Worm (Caenorhabditis elegans): Measurements from ENCODE around the gene Y50E8A.2.
A peak's percentile ranks its signal among the peaks of the same experiment; 100 is the strongest.

The Y50E8A.2 gene

DNA sequence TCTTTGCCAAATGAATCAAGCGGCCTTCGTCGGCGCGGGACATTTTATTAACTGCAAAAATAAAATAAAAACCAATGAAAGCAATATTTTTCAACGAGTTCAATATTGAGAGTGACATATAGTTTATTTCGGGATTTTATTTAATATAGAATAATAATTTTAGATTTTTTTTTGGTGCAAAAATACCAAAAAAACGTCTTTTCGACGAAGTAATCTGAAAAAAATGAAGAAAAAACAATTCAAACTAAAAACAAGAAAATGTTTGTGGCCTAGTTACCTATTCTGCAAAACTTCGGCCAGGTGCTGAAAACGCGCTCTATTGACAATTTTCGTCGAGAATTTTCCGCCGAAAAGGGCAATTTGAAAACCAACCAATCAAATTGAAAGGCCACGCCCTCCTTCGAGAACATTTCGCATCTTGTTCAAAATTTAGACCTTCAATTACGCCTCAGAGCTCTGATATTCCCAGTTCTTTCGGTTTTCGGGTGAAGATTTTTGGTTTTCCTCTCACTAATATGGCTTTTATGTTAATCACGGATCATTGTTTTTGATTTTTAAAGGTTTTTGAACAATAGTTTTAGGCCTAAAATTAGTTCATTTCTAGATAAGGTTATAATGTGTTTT, 43.1 kb downstream of the Y50E8A.2 start, which contains the start of gene C47E8.4:
TSS of gene C47E8.4 (minus strand) at position 51 of the 624 bp plus-strand sequence.
- TF ChIP-seq nhr-120 (GFP tag; IDR thresholded peaks at IDR 0.05) = 0 out of 2 replicates have a peak, but pooled peaks have one; percentile 79
- TF ChIP-seq ztf-22 (GFP tag; optimal IDR thresholded peaks at IDR 0.05) = peak; percentile 85
- peak; percentile 34; the same call in 1 of the 2 replicates for TF ChIP-seq egrh-3 (GFP tag; IDR thresholded peaks at IDR 0.05)
- TF ChIP-seq dpl-1 (GFP tag; optimal IDR thresholded peaks at IDR 0.05) = peak; percentile 63
- peak; percentile 81 for TF ChIP-seq him-1 (tag; optimal IDR thresholded peaks at IDR 0.05)
- peak; percentile 93 for TF ChIP-seq madf-6 (GFP tag; IDR thresholded peaks at IDR 0.05)
- TF ChIP-seq fkh-3 (tag; optimal IDR thresholded peaks at IDR 0.05) = no peak
- TF ChIP-seq ztf-3 (GFP tag; optimal IDR thresholded peaks at IDR 0.05) = peak; percentile 85
- TF ChIP-seq cebp-2 (GFP tag; IDR thresholded peaks at IDR 0.05) = peak; percentile 91; the same call in 1 of the 2 replicates
- peak; percentile 94 for TF ChIP-seq egl-18 (GFP tag; IDR thresholded peaks at IDR 0.05)
- peak; percentile 84 for TF ChIP-seq akir-1 (GFP tag; optimal IDR thresholded peaks at IDR 0.05)
- peak; percentile 94 for TF ChIP-seq chd-7 (tag; optimal IDR thresholded peaks at IDR 0.05)
- no peak for TF ChIP-seq mes-4 (tag; optimal IDR thresholded peaks at IDR 0.05)
- peak; percentile 97 for TF ChIP-seq unc-130 (GFP tag; optimal IDR thresholded peaks at IDR 0.05)
- no peak for TF ChIP-seq die-1 (tag; optimal IDR thresholded peaks at IDR 0.05)
- peak; percentile 31 to 92 for TF ChIP-seq let-607 (tag; optimal IDR thresholded peaks at IDR 0.05)
- TF ChIP-seq Y67H2A.10 (GFP tag; conservative IDR thresholded peaks at IDR 0.05) = peak; percentile 93
- TF ChIP-seq dox-1 (GFP tag; IDR thresholded peaks at IDR 0.05) = peak; percentile 95
- peak; percentile 68; the same call in 1 of the 2 replicates for TF ChIP-seq ztf-6 (GFP tag; IDR thresholded peaks at IDR 0.05)
- peak; percentile 88 for TF ChIP-seq F52B5.7 (tag; optimal IDR thresholded peaks at IDR 0.05)
- TF ChIP-seq pbrm-1 (GFP tag; IDR thresholded peaks at IDR 0.05) = peak; percentile 96
- TF ChIP-seq F10E7.11 (tag; optimal IDR thresholded peaks at IDR 0.05) = peak; percentile 64
- peak; percentile 96 for TF ChIP-seq athp-1 (tag; optimal IDR thresholded peaks at IDR 0.05)
- TF ChIP-seq hmg-20 (GFP tag; IDR thresholded peaks at IDR 0.05) = peak; percentile 91
- peak; percentile 56 for TF ChIP-seq rpc-1 (optimal IDR thresholded peaks at IDR 0.05)
- peak; percentile 0 for TF ChIP-seq rpc-1 (tag; optimal IDR thresholded peaks at IDR 0.05)
- peak; percentile 94 for TF ChIP-seq K11D2.4 (GFP tag; IDR thresholded peaks at IDR 0.05)
- peak; percentile 94 for TF ChIP-seq attf-5 (GFP tag; optimal IDR thresholded peaks at IDR 0.05)
- peak; percentile 92 for TF ChIP-seq nhr-27 (tag; optimal IDR thresholded peaks at IDR 0.05)
- TF ChIP-seq snpc-4 (GFP tag; optimal IDR thresholded peaks at IDR 0.05) = peak; percentile 71
- TF ChIP-seq snpc-4 (tag; optimal IDR thresholded peaks at IDR 0.05) = peak; percentile 69 to 92 (median 85)
- TF ChIP-seq T26A5.8 (tag; optimal IDR thresholded peaks at IDR 0.05) = no peak
- TF ChIP-seq sdz-38 (tag; optimal IDR thresholded peaks at IDR 0.05) = no peak
- no peak for TF ChIP-seq hlh-26 (GFP tag; conservative IDR thresholded peaks at IDR 0.05)
- peak; percentile 96 for TF ChIP-seq K12H6.12 (tag; optimal IDR thresholded peaks at IDR 0.05)
- TF ChIP-seq hrde-1 (tag; optimal IDR thresholded peaks at IDR 0.05; ENCODE audit: borderline replicate concordance) = peak; percentile 90
- no peak for TF ChIP-seq zfh-2 (GFP tag; conservative IDR thresholded peaks at IDR 0.05)
- TF ChIP-seq F57C9.4 (tag; optimal IDR thresholded peaks at IDR 0.05) = peak; percentile 57
- TF ChIP-seq somi-1 (GFP tag; optimal IDR thresholded peaks at IDR 0.05) = peak; percentile 90
- peak; percentile 41 for TF ChIP-seq B0261.1 (tag; optimal IDR thresholded peaks at IDR 0.05)
- peak; percentile 46 for TF ChIP-seq dpff-1 (tag; optimal IDR thresholded peaks at IDR 0.05)
- TF ChIP-seq Y53G8AR.9 (GFP tag; conservative IDR thresholded peaks at IDR 0.05) = peak; percentile 95
- peak; percentile 93 for TF ChIP-seq ceh-91 (GFP tag; IDR thresholded peaks at IDR 0.05)
- TF ChIP-seq madf-10 (tag; optimal IDR thresholded peaks at IDR 0.05) = peak; percentile 93
- TF ChIP-seq Y79H2A.3 (GFP tag; conservative IDR thresholded peaks at IDR 0.05) = no peak
- TF ChIP-seq Y53F4B.3 (GFP tag; IDR thresholded peaks at IDR 0.05) = peak; percentile 48; the same call in 1 of the 2 replicates
- TF ChIP-seq ceh-27 (GFP tag; optimal IDR thresholded peaks at IDR 0.05) = peak; percentile 98
- TF ChIP-seq aptf-2 (GFP tag; conservative IDR thresholded peaks at IDR 0.05) = peak; percentile 68
